Fruit fly (Drosophila melanogaster) whole organism, prepupa: Measurements from ENCODE around the gene Sap30.
A peak's percentile ranks its signal among the peaks of the same experiment; 100 is the strongest.

Source experiments
- CG10631 ChIP-seq: fragments of 200-800 bp; sonication (Bioruptor generic); optimal IDR thresholded peaks from 2 replicates; lab custom pipeline; 2016; ENCODE audit warnings: missing biosample characterization, missing genetic modification characterization
- CG10669 ChIP-seq: fragments of 200-800 bp; sonication (Bioruptor generic); optimal IDR thresholded peaks from 3 replicates; lab custom pipeline; 2018; ENCODE audit warnings: missing biosample characterization, mild to moderate bottlenecking, missing genetic modification characterization, moderate library complexity
- CG11294 ChIP-seq: fragments of 200-800 bp; sonication (Bioruptor generic); IDR thresholded peaks from 2 replicates; pipeline ENCODE4 v1.3.6; 2022; ENCODE audit warnings: missing biosample characterization, missing genetic modification characterization
- CG11902 ChIP-seq: fragments of 200-800 bp; sonication (Bioruptor generic); optimal IDR thresholded peaks from 3 replicates; lab custom pipeline; 2016; ENCODE audit warnings: missing biosample characterization, missing genetic modification characterization
- CG15336 ChIP-seq: fragments of 200-800 bp; sonication (Bioruptor generic); IDR thresholded peaks from 2 replicates; pipeline ENCODE4 v1.3.6; 2022; ENCODE audit warnings: missing biosample characterization, missing genetic modification characterization
- CG3032 ChIP-seq: fragments of 200-800 bp; optimal IDR thresholded peaks from 2 replicates; lab custom pipeline; 2019; ENCODE audit warnings: missing biosample characterization, mild to moderate bottlenecking, missing genetic modification characterization, moderate library complexity
- CG31627 ChIP-seq: fragments of 200-800 bp; sonication (Bioruptor generic); optimal IDR thresholded peaks from 3 replicates; lab custom pipeline; 2016; ENCODE audit warnings: missing biosample characterization, missing genetic modification characterization
- CG32006 ChIP-seq: fragments of 200-800 bp; sonication (Bioruptor generic); optimal IDR thresholded peaks from 3 replicates; lab custom pipeline; 2017; ENCODE audit warnings: missing biosample characterization, mild to moderate bottlenecking, missing genetic modification characterization
- CG34406 ChIP-seq: fragments of 200-800 bp; sonication (Bioruptor generic); optimal IDR thresholded peaks from 3 replicates; lab custom pipeline; 2016; ENCODE audit warnings: missing biosample characterization, missing genetic modification characterization
- CG3919 ChIP-seq: fragments of 200-800 bp; sonication (Bioruptor generic); optimal IDR thresholded peaks from 3 replicates; lab custom pipeline; 2016; ENCODE audit warnings: missing biosample characterization, missing genetic modification characterization
- CG4318 ChIP-seq: fragments of 200-800 bp; sonication (Bioruptor generic); optimal IDR thresholded peaks from 3 replicates; lab custom pipeline; 2017; ENCODE audit warnings: missing biosample characterization, mild to moderate bottlenecking, missing genetic modification characterization
- CG6163 ChIP-seq: fragments of 200-800 bp; sonication (Bioruptor generic); IDR thresholded peaks from 3 replicates; pipeline ENCODE4 v1.3.6; 2022; ENCODE audit warnings: missing biosample characterization, missing genetic modification characterization
- CG6276 ChIP-seq: fragments of 200-800 bp; sonication (Bioruptor generic); optimal IDR thresholded peaks from 2 replicates; lab custom pipeline; 2017; ENCODE audit warnings: missing biosample characterization, mild to moderate bottlenecking, missing genetic modification characterization
- CG6808 ChIP-seq: fragments of 200-800 bp; sonication (Bioruptor generic); optimal IDR thresholded peaks from 3 replicates; lab custom pipeline; 2017; ENCODE audit warnings: missing biosample characterization, missing genetic modification characterization, mild to moderate bottlenecking, moderate library complexity, missing genetic modification reagents
- CG7368 ChIP-seq: fragments of 200-800 bp; sonication (Bioruptor generic); optimal IDR thresholded peaks from 3 replicates; lab custom pipeline; 2016; ENCODE audit warnings: missing biosample characterization, missing genetic modification characterization
- CG8119 ChIP-seq: fragments of 200-800 bp; sonication (Bioruptor generic); IDR thresholded peaks from 3 replicates; pipeline ENCODE4 v1.3.6; 2022; ENCODE audit warnings: missing biosample characterization, missing genetic modification characterization
- CG8319 ChIP-seq: fragments of 200-800 bp; sonication (Bioruptor generic); optimal IDR thresholded peaks from 3 replicates; lab custom pipeline; 2016; ENCODE audit warnings: missing biosample characterization, missing genetic modification characterization
- CG9139 ChIP-seq: fragments of 200-800 bp; sonication (Bioruptor generic); optimal IDR thresholded peaks from 3 replicates; lab custom pipeline; 2017; ENCODE audit warnings: missing biosample characterization, mild to moderate bottlenecking, missing genetic modification characterization
- Eip78C ChIP-seq: fragments of 200-800 bp; sonication (Bioruptor generic); peaks from one replicate; lab custom pipeline; 2016; ENCODE audit warnings: missing biosample characterization, missing genetic modification characterization
- Eip93F ChIP-seq: fragments of 200-800 bp; sonication (Bioruptor generic); optimal IDR thresholded peaks from 2 replicates; lab custom pipeline; 2016; ENCODE audit warnings: missing biosample characterization, mild to moderate bottlenecking, missing genetic modification characterization
- Ets96B ChIP-seq: fragments of 200-800 bp; optimal IDR thresholded peaks from 2 replicates; lab custom pipeline; 2019; ENCODE audit warnings: missing biosample characterization, mild to moderate bottlenecking, missing genetic modification characterization, moderate library complexity
- Gug ChIP-seq: fragments of 200-800 bp; sonication (Bioruptor generic); IDR thresholded peaks from 2 replicates; pipeline ENCODE4 v1.3.6; 2022; ENCODE audit warnings: missing biosample characterization, missing genetic modification characterization
- Hr38 ChIP-seq: sonication (Bioruptor generic); optimal IDR thresholded peaks from 2 replicates; lab custom pipeline; 2016; ENCODE audit warnings: missing biosample characterization, missing genetic modification characterization
- Hr39 ChIP-seq: fragments of 200-800 bp; sonication (Bioruptor generic); optimal IDR thresholded peaks from 2 replicates; lab custom pipeline; 2016; ENCODE audit warnings: missing biosample characterization, missing genetic modification characterization
- Hr4 ChIP-seq: fragments of 200-800 bp; sonication (Bioruptor generic); optimal IDR thresholded peaks from 3 replicates; lab custom pipeline; 2016; ENCODE audit warnings: missing biosample characterization, missing genetic modification characterization
- Lpt ChIP-seq: fragments of 200-800 bp; sonication (Bioruptor generic); optimal IDR thresholded peaks from 3 replicates; lab custom pipeline; 2016; ENCODE audit warnings: missing biosample characterization, missing genetic modification characterization
- Met ChIP-seq: fragments of 200-800 bp; sonication (Bioruptor generic); optimal IDR thresholded peaks from 3 replicates; lab custom pipeline; 2016; ENCODE audit warnings: missing biosample characterization, missing genetic modification characterization
- OdsH ChIP-seq: fragments of 200-800 bp; sonication (Bioruptor generic); optimal IDR thresholded peaks from 3 replicates; lab custom pipeline; 2016; ENCODE audit warnings: missing biosample characterization, missing genetic modification characterization
- Smox ChIP-seq: fragments of 200-800 bp; sonication (Bioruptor generic); optimal IDR thresholded peaks from 3 replicates; lab custom pipeline; 2016; ENCODE audit warnings: missing biosample characterization, missing genetic modification characterization
- Sox14 ChIP-seq: fragments of 200-800 bp; sonication (Bioruptor generic); optimal IDR thresholded peaks from 3 replicates; lab custom pipeline; 2016; ENCODE audit warnings: missing biosample characterization, missing genetic modification characterization
- achi ChIP-seq: fragments of 200-800 bp; sonication (Bioruptor generic); optimal IDR thresholded peaks from 3 replicates; lab custom pipeline; 2016; ENCODE audit warnings: missing biosample characterization, missing genetic modification characterization
- acj6 ChIP-seq: fragments of 200-800 bp; sonication (Bioruptor generic); optimal IDR thresholded peaks from 3 replicates; lab custom pipeline; 2016; ENCODE audit warnings: missing biosample characterization, missing genetic modification characterization
- dsx ChIP-seq: fragments of 200-800 bp; optimal IDR thresholded peaks from 3 replicates; lab custom pipeline; 2019; ENCODE audit warnings: missing biosample characterization, mild to moderate bottlenecking, missing genetic modification characterization, moderate library complexity; ENCODE audit not compliant: poor library complexity, severe bottlenecking
- eg ChIP-seq: fragments of 200-800 bp; sonication (Bioruptor generic); IDR thresholded peaks from 3 replicates; pipeline ENCODE4 v1.3.6; 2022; ENCODE audit warnings: missing biosample characterization, missing genetic modification characterization
- esn ChIP-seq: fragments of 200-800 bp; sonication (Bioruptor generic); optimal IDR thresholded peaks from 2 replicates; lab custom pipeline; 2016; ENCODE audit warnings: missing biosample characterization, mild to moderate bottlenecking, missing genetic modification characterization, moderate library complexity
- net ChIP-seq: fragments of 200-800 bp; sonication (Bioruptor generic); optimal IDR thresholded peaks from 3 replicates; lab custom pipeline; 2016; ENCODE audit warnings: missing biosample characterization, missing genetic modification characterization
- pdm3 ChIP-seq: fragments of 200-800 bp; sonication (Bioruptor generic); optimal IDR thresholded peaks from 3 replicates; lab custom pipeline; 2016; ENCODE audit warnings: missing biosample characterization, missing genetic modification characterization
- salr ChIP-seq, 2 experiments: fragments of 200-800 bp; sonication (Bioruptor generic); optimal IDR thresholded peaks; 3 replicates each; lab custom pipeline; 2016 to 2018; ENCODE audit warnings: missing biosample characterization in 2 of 2, missing genetic modification characterization in 2 of 2, mild to moderate bottlenecking in 1 of 2
- spab ChIP-seq: fragments of 200-800 bp; sonication (Bioruptor generic); optimal IDR thresholded peaks from 2 replicates; lab custom pipeline; 2017; ENCODE audit warnings: missing biosample characterization, mild to moderate bottlenecking, missing genetic modification characterization, missing genetic modification reagents
- ss ChIP-seq, 2 experiments: fragments of 200-800 bp; sonication (Bioruptor generic); optimal IDR thresholded peaks; 2 replicates in 1 of 2; 3 replicates in 1 of 2; lab custom pipeline; 2017 to 2018; ENCODE audit warnings: mild to moderate bottlenecking in 2 of 2, missing biosample characterization in 2 of 2, missing genetic modification characterization in 2 of 2, moderate library complexity in 1 of 2
- svp ChIP-seq: fragments of 200-800 bp; sonication (Bioruptor generic); peaks from one replicate; lab custom pipeline; 2016; ENCODE audit warnings: missing biosample characterization, missing genetic modification characterization
- topi ChIP-seq: fragments of 200-800 bp; sonication (Bioruptor generic); optimal IDR thresholded peaks from 3 replicates; lab custom pipeline; 2016; ENCODE audit warnings: missing biosample characterization, missing genetic modification characterization

The Sap30 gene

dm6 chrX:16813226-16813625 is 26.1 kb downstream of the Sap30 start (continued):
- TF ChIP-seq CG9139 (GFP tag; lab: Kevin White, UChicago) (no peak), CG6163 (GFP tag; lab: Robert Waterston, UW) (no peak), CG31627 (GFP tag; lab: Kevin White, UChicago) (no peak), CG8119 (peak; percentile 25; the same call in 1 of the 3 replicates), achi (no peak)

dm6 chrX:16814351-16814750 is 27.3 kb downstream of the Sap30 start:
- TF ChIP-seq CG10669 (GFP tag; lab: Kevin White, UChicago), result peak; percentile 14
- no peak for TF ChIP-seq CG11902 (GFP tag; lab: Kevin White, UChicago)
- peak; percentile 69 for TF ChIP-seq Eip78C
- TF ChIP-seq Met (GFP tag; lab: Kevin White, UChicago), result peak; percentile 7
- TF ChIP-seq CG6808 (GFP tag; lab: Kevin White, UChicago), result no peak
- TF ChIP-seq Hr39 (GFP tag; lab: Kevin White, UChicago), result no peak
- peak; percentile 29 for TF ChIP-seq topi
- peak; percentile 7 for TF ChIP-seq pdm3 (GFP tag; lab: Kevin White, UChicago)
- TF ChIP-seq CG10631 (GFP tag; lab: Kevin White, UChicago), result peak; percentile 6
- no peak for TF ChIP-seq esn (GFP tag; lab: Kevin White, UChicago)
- no peak for TF ChIP-seq spab (GFP tag; lab: Kevin White, UChicago)
- TF ChIP-seq OdsH (GFP tag; lab: Kevin White, UChicago), result peak; percentile 31
- peak; percentile 16 for TF ChIP-seq CG3919 (GFP tag; lab: Kevin White, UChicago)
- peak; percentile 26; the same call in 1 of the 2 replicates for TF ChIP-seq CG11294 (GFP tag; lab: Robert Waterston, UW)
- peak; percentile 40; the same call in 1 of the 3 replicates for TF ChIP-seq eg
- peak; percentile 4 for TF ChIP-seq CG7368 (GFP tag; lab: Kevin White, UChicago)
- TF ChIP-seq CG6163 (GFP tag; lab: Robert Waterston, UW), result 0 out of 3 replicates have a peak, but pooled peaks have one; percentile 26
- peak; percentile 18 for TF ChIP-seq Hr4 (GFP tag; lab: Kevin White, UChicago)
- TF ChIP-seq CG15336 (GFP tag; lab: Robert Waterston, UW), result 0 out of 2 replicates have a peak, but pooled peaks have one; percentile 44
- peak; percentile 60 for TF ChIP-seq svp (GFP tag; lab: Kevin White, UChicago)
- TF ChIP-seq acj6 (GFP tag; lab: Kevin White, UChicago), result peak; percentile 12
- TF ChIP-seq Ets96B (tag; lab: Kevin White, UChicago), result peak; percentile 1
- peak; percentile 38 for TF ChIP-seq CG32006 (GFP tag; lab: Kevin White, UChicago)

- TF ChIP-seq CG3919 (GFP tag; lab: Kevin White, UChicago), result peak; percentile 22
- peak; percentile 39 for TF ChIP-seq CG10669 (GFP tag; lab: Kevin White, UChicago)
- peak; percentile 26 for TF ChIP-seq CG4318
- TF ChIP-seq acj6 (GFP tag; lab: Kevin White, UChicago), result peak; percentile 15
- TF ChIP-seq Ets96B (tag; lab: Kevin White, UChicago), result peak; percentile 22
- TF ChIP-seq Smox (GFP tag; lab: Kevin White, UChicago), result peak; percentile 1
- peak; percentile 43 for TF ChIP-seq CG3032 (tag; lab: Kevin White, UChicago)
- peak; percentile 35 for TF ChIP-seq CG6276 (GFP tag; lab: Kevin White, UChicago)
- TF ChIP-seq topi, result peak; percentile 9
- no peak for TF ChIP-seq CG31627 (GFP tag; lab: Kevin White, UChicago)
- TF ChIP-seq CG8319 (GFP tag; lab: Kevin White, UChicago), result no peak
- no peak for TF ChIP-seq CG11902 (GFP tag; lab: Kevin White, UChicago)
- peak; percentile 62 for TF ChIP-seq CG32006 (GFP tag; lab: Kevin White, UChicago)
- TF ChIP-seq OdsH (GFP tag; lab: Kevin White, UChicago), result peak; percentile 21
- TF ChIP-seq Sox14 (GFP tag; lab: Kevin White, UChicago), result no peak
- TF ChIP-seq Eip78C, result peak; percentile 78
- peak; percentile 22 for TF ChIP-seq pdm3 (GFP tag; lab: Kevin White, UChicago)
- peak; percentile 72 for TF ChIP-seq CG8119
- no peak for TF ChIP-seq Hr39 (GFP tag; lab: Kevin White, UChicago)
- peak; percentile 55 for TF ChIP-seq Gug (GFP tag; lab: Robert Waterston, UW)
- no peak for TF ChIP-seq esn (GFP tag; lab: Kevin White, UChicago)
- no peak for TF ChIP-seq Lpt (GFP tag; lab: Kevin White, UChicago)
- TF ChIP-seq CG10631 (GFP tag; lab: Kevin White, UChicago), result peak; percentile 6
- peak; percentile 49 for TF ChIP-seq dsx
- TF ChIP-seq CG9139 (GFP tag; lab: Kevin White, UChicago), result no peak
- peak; percentile 80 for TF ChIP-seq CG15336 (GFP tag; lab: Robert Waterston, UW)
- TF ChIP-seq salr (GFP tag; optimal IDR thresholded peaks at IDR 0.05; lab: Kevin White, UChicago), result peak in 1 of 2 experiments; percentile 27
- no peak for TF ChIP-seq CG11294 (GFP tag; lab: Robert Waterston, UW)
- TF ChIP-seq Eip93F (GFP tag; lab: Kevin White, UChicago), result no peak
- peak; percentile 24 for TF ChIP-seq CG6808 (GFP tag; lab: Kevin White, UChicago)
- TF ChIP-seq spab (GFP tag; lab: Kevin White, UChicago), result peak; percentile 0
- peak; percentile 59; the same call in 1 of the 3 replicates for TF ChIP-seq CG6163 (GFP tag; lab: Robert Waterston, UW)
- peak; percentile 37 for TF ChIP-seq Hr4 (GFP tag; lab: Kevin White, UChicago)
- TF ChIP-seq CG34406, result peak; percentile 1
- peak; percentile 25 for TF ChIP-seq achi
- TF ChIP-seq Met (GFP tag; lab: Kevin White, UChicago), result peak; percentile 10
- no peak for TF ChIP-seq net
- no peak for TF ChIP-seq Hr38 (GFP tag; lab: Kevin White, UChicago)
- peak; percentile 73 for TF ChIP-seq svp (GFP tag; lab: Kevin White, UChicago)
- TF ChIP-seq eg, result peak; percentile 68; the same call in 2 of the 3 replicates
- peak; percentile 43 to 48 for TF ChIP-seq ss (GFP tag; optimal IDR thresholded peaks at IDR 0.05; lab: Kevin White, UChicago)
These were observed 28.1 kb downstream of the Sap30 start for dm6 chrX:16815168-16815567.
